Fruit fly (Drosophila melanogaster) whole organism, embryonic: ENCODE measurements around the gene EMC3.

Source experiments
- CG11247 ChIP-seq: fragments of 200-800 bp; sonication (Bioruptor generic); IDR thresholded peaks from 2 replicates; pipeline ENCODE4 v1.3.6; 2022; ENCODE audit warnings: missing biosample characterization, missing genetic modification characterization
- CG11695 ChIP-seq: fragments of 200-800 bp; sonication (Bioruptor generic); IDR thresholded peaks from 3 replicates; pipeline ENCODE4 v1.3.6; 2022; ENCODE audit warnings: missing biosample characterization, missing genetic modification characterization
- CG14014 ChIP-seq: fragments of 200-800 bp; sonication (Bioruptor generic); IDR thresholded peaks from 2 replicates; pipeline ENCODE4 v1.3.6; 2022; ENCODE audit warnings: missing biosample characterization, missing genetic modification characterization
- CG17328 ChIP-seq: fragments of 200-800 bp; sonication (Bioruptor generic); IDR thresholded peaks from 2 replicates; pipeline ENCODE4 v1.3.6; 2022; ENCODE audit warnings: missing biosample characterization, missing genetic modification characterization
- CG17802 ChIP-seq: fragments of 200-800 bp; sonication (Bioruptor generic); optimal IDR thresholded peaks from 2 replicates; lab custom pipeline; 2018; ENCODE audit warnings: missing biosample characterization, mild to moderate bottlenecking, missing genetic modification characterization, moderate library complexity
- CG18011 ChIP-seq: fragments of 200-800 bp; sonication (Bioruptor generic); optimal IDR thresholded peaks from 2 replicates; lab custom pipeline; 2017; ENCODE audit warnings: missing biosample characterization, missing genetic modification characterization, mild to moderate bottlenecking, moderate library complexity, missing genotype
- CG18764 ChIP-seq: fragments of 200-800 bp; sonication (Bioruptor generic); optimal IDR thresholded peaks from 3 replicates; lab custom pipeline; 2016; ENCODE audit warnings: missing biosample characterization, missing genetic modification characterization
- CG2129 ChIP-seq: fragments of 200-800 bp; sonication (Bioruptor generic); IDR thresholded peaks from 2 replicates; pipeline ENCODE4 v1.3.6; 2022; ENCODE audit warnings: missing biosample characterization, missing genetic modification characterization; ENCODE audit not compliant: partially characterized antibody
- CG31388 ChIP-seq: fragments of 200-800 bp; sonication (Bioruptor generic); optimal IDR thresholded peaks from 2 replicates; lab custom pipeline; 2016; ENCODE audit warnings: missing biosample characterization, missing genetic modification characterization
- CG4424 ChIP-seq: fragments of 200-800 bp; sonication (Bioruptor generic); optimal IDR thresholded peaks from 3 replicates; lab custom pipeline; 2016; ENCODE audit warnings: missing biosample characterization, missing genetic modification characterization
- CG5953 ChIP-seq: fragments of 200-800 bp; sonication (Bioruptor generic); IDR thresholded peaks from 2 replicates; pipeline ENCODE4 v1.3.6; 2022; ENCODE audit warnings: missing biosample characterization, missing genetic modification characterization
- CG6175 ChIP-seq: fragments of 200-800 bp; sonication (Bioruptor generic); IDR thresholded peaks from 3 replicates; pipeline ENCODE4 v1.3.6; 2022; ENCODE audit warnings: missing biosample characterization, missing genetic modification characterization
- CG6854 ChIP-seq: fragments of 200-800 bp; sonication (Bioruptor generic); optimal IDR thresholded peaks from 3 replicates; lab custom pipeline; 2017; ENCODE audit warnings: missing biosample characterization, mild to moderate bottlenecking, missing genetic modification characterization
- CG7271 ChIP-seq: fragments of 200-800 bp; sonication (Bioruptor generic); optimal IDR thresholded peaks from 2 replicates; lab custom pipeline; 2018; ENCODE audit warnings: missing biosample characterization, mild to moderate bottlenecking, missing genetic modification characterization, moderate library complexity
- CG7839 ChIP-seq: fragments of 200-800 bp; sonication (Bioruptor generic); optimal IDR thresholded peaks from 3 replicates; lab custom pipeline; 2018; ENCODE audit warnings: missing biosample characterization, mild to moderate bottlenecking, missing genetic modification characterization, moderate library complexity
- Chrac-16 ChIP-seq: fragments of 200-800 bp; sonication (Bioruptor generic); optimal IDR thresholded peaks from 3 replicates; lab custom pipeline; 2016; ENCODE audit warnings: missing biosample characterization, missing genetic modification characterization
- Dad ChIP-seq: fragments of 200-800 bp; sonication (Bioruptor generic); optimal IDR thresholded peaks from 3 replicates; lab custom pipeline; 2016; ENCODE audit warnings: missing biosample characterization, missing genetic modification characterization
- Dfd ChIP-seq, 2 experiments: fragments of >200 bp; optimal IDR thresholded peaks; 2 replicates each; lab custom pipeline; 2017; ENCODE audit warnings: missing biosample characterization in 2 of 2, missing genetic modification characterization in 2 of 2
- Dip2 ChIP-seq: fragments of 200-800 bp; sonication (Bioruptor generic); IDR thresholded peaks from 2 replicates; pipeline ENCODE4 v1.3.6; 2022; ENCODE audit warnings: missing biosample characterization, missing genetic modification characterization
- Dip3 ChIP-seq: fragments of 200-800 bp; sonication (Bioruptor generic); optimal IDR thresholded peaks from 3 replicates; lab custom pipeline; 2016; ENCODE audit warnings: missing biosample characterization, missing genetic modification characterization
- Hmr ChIP-seq: fragments of 200-800 bp; sonication (Bioruptor generic); optimal IDR thresholded peaks from 3 replicates; lab custom pipeline; 2017; ENCODE audit warnings: mild to moderate bottlenecking, missing biosample characterization, missing genetic modification reagents, missing genetic modification characterization
- Hmx ChIP-seq: fragments of 200-800 bp; sonication (Bioruptor generic); optimal IDR thresholded peaks from 2 replicates; lab custom pipeline; 2016; ENCODE audit warnings: missing biosample characterization, missing genetic modification characterization
- Lpt ChIP-seq: fragments of >200 bp; optimal IDR thresholded peaks from 2 replicates; lab custom pipeline; 2018; ENCODE audit warnings: missing biosample characterization, missing genetic modification characterization
- MTF-1 ChIP-seq: fragments of 200-800 bp; sonication (Bioruptor generic); optimal IDR thresholded peaks from 2 replicates; lab custom pipeline; 2018; ENCODE audit warnings: missing biosample characterization, mild to moderate bottlenecking, missing genetic modification characterization, borderline replicate concordance
- Oli ChIP-seq: fragments of 200-800 bp; sonication (Bioruptor generic); optimal IDR thresholded peaks from 2 replicates; lab custom pipeline; 2018; ENCODE audit warnings: missing biosample characterization, mild to moderate bottlenecking, missing genetic modification characterization, moderate library complexity
- Six4 ChIP-seq: fragments of 200-800 bp; sonication (Bioruptor generic); optimal IDR thresholded peaks from 2 replicates; lab custom pipeline; 2016; ENCODE audit warnings: missing biosample characterization, missing genetic modification characterization
- Spps ChIP-seq: fragments of 200-800 bp; sonication (Bioruptor generic); optimal IDR thresholded peaks from 2 replicates; lab custom pipeline; 2018; ENCODE audit warnings: missing biosample characterization, mild to moderate bottlenecking, missing genetic modification characterization
- Stat92E ChIP-seq, 3 experiments: fragments of >200 bp in 2 of 3; fragments of 200-800 bp in 1 of 3; sonication (Bioruptor generic) in 1 of 3; optimal IDR thresholded peaks; 2 replicates each; lab custom pipeline; 2017 to 2019; ENCODE audit warnings: missing biosample characterization in 3 of 3, missing genetic modification characterization in 3 of 3, mild to moderate bottlenecking in 1 of 3, moderate library complexity in 1 of 3
- Usf ChIP-seq: fragments of 200-800 bp; sonication (Bioruptor generic); optimal IDR thresholded peaks from 2 replicates; lab custom pipeline; 2017; ENCODE audit warnings: missing genotype, missing biosample characterization, missing genetic modification characterization
- abd-A ChIP-seq: fragments of 200-800 bp; sonication (Bioruptor generic); optimal IDR thresholded peaks from 3 replicates; lab custom pipeline; 2019; ENCODE audit warnings: missing biosample characterization, mild to moderate bottlenecking, missing genetic modification characterization, moderate library complexity
- amos ChIP-seq: fragments of 200-800 bp; sonication (Bioruptor generic); IDR thresholded peaks from 2 replicates; pipeline ENCODE4 v1.3.6; 2022; ENCODE audit warnings: missing biosample characterization, missing genetic modification characterization; ENCODE audit not compliant: partially characterized antibody
- ase ChIP-seq: fragments of 200-800 bp; sonication (Bioruptor generic); IDR thresholded peaks from 3 replicates; pipeline ENCODE4 v1.3.6; 2022; ENCODE audit warnings: missing biosample characterization, missing genetic modification characterization
- caup ChIP-seq: fragments of 200-800 bp; sonication (Bioruptor generic); optimal IDR thresholded peaks from 3 replicates; lab custom pipeline; 2017; ENCODE audit warnings: missing biosample characterization, mild to moderate bottlenecking, missing genetic modification characterization, moderate library complexity; ENCODE audit not compliant: severe bottlenecking
- chm ChIP-seq: fragments of 200-800 bp; sonication (Bioruptor generic); IDR thresholded peaks from 2 replicates; pipeline ENCODE4 v1.3.6; 2022; ENCODE audit warnings: missing biosample characterization, missing genetic modification characterization
- dmrt99B ChIP-seq: fragments of 200-800 bp; sonication (Bioruptor generic); optimal IDR thresholded peaks from 2 replicates; lab custom pipeline; 2018; ENCODE audit warnings: missing biosample characterization, mild to moderate bottlenecking, missing genetic modification characterization, moderate library complexity
- fd64A ChIP-seq: fragments of 200-800 bp; sonication (Bioruptor generic); optimal IDR thresholded peaks from 3 replicates; lab custom pipeline; 2018; ENCODE audit warnings: missing biosample characterization, mild to moderate bottlenecking, missing genetic modification characterization
- ftz-f1 ChIP-seq: fragments of 200-800 bp; sonication (Bioruptor generic); optimal IDR thresholded peaks from 2 replicates; lab custom pipeline; 2016; ENCODE audit warnings: missing biosample characterization, missing genetic modification characterization
- gce ChIP-seq: fragments of 200-800 bp; sonication (Bioruptor generic); IDR thresholded peaks from 3 replicates; pipeline ENCODE4 v1.3.6; 2022; ENCODE audit warnings: missing biosample characterization, missing genetic modification characterization
- inv ChIP-seq: fragments of 200-800 bp; sonication (Bioruptor generic); IDR thresholded peaks from 2 replicates; pipeline ENCODE4 v1.3.6; 2022; ENCODE audit warnings: missing biosample characterization, missing genetic modification characterization; ENCODE audit not compliant: partially characterized antibody
- kay ChIP-seq: fragments of 200-800 bp; sonication (Bioruptor generic); optimal IDR thresholded peaks from 2 replicates; lab custom pipeline; 2016; ENCODE audit warnings: missing biosample characterization, missing genetic modification characterization
- lov ChIP-seq, 2 experiments: fragments of 200-800 bp in 1 of 2; fragments of >200 bp in 1 of 2; sonication (Bioruptor generic) in 1 of 2; IDR thresholded peaks in 1 of 2; optimal IDR thresholded peaks in 1 of 2; 2 replicates in 1 of 2; 3 replicates in 1 of 2; pipeline versions ENCODE4 v1.3.6 to Lab custom; 2017 to 2022; ENCODE audit warnings: missing biosample characterization in 1 of 2, missing genetic modification characterization in 1 of 2
- pb ChIP-seq: fragments of 200-800 bp; sonication (Bioruptor generic); optimal IDR thresholded peaks from 3 replicates; lab custom pipeline; 2016; ENCODE audit warnings: missing biosample characterization, missing genetic modification characterization
- pnt ChIP-seq: fragments of 200-800 bp; sonication (Bioruptor generic); optimal IDR thresholded peaks from 3 replicates; lab custom pipeline; 2016; ENCODE audit warnings: missing biosample characterization, missing genetic modification characterization
- prd ChIP-seq, 3 experiments: fragments of >200 bp in 2 of 3; fragments of 200-800 bp in 1 of 3; sonication (Bioruptor generic) in 1 of 3; optimal IDR thresholded peaks in 2 of 3; IDR thresholded peaks in 1 of 3; 2 replicates in 2 of 3; 3 replicates in 1 of 3; pipeline versions ENCODE4 v1.3.6 to Lab custom; 2017 to 2022; ENCODE audit warnings: missing biosample characterization in 1 of 3, missing genetic modification characterization in 1 of 3
- pzg ChIP-seq: fragments of 200-800 bp; sonication (Bioruptor generic); optimal IDR thresholded peaks from 3 replicates; lab custom pipeline; 2018; ENCODE audit warnings: missing biosample characterization, mild to moderate bottlenecking, missing genetic modification characterization, moderate library complexity
- repo ChIP-seq: fragments of 200-800 bp; sonication (Bioruptor generic); optimal IDR thresholded peaks from 2 replicates; lab custom pipeline; 2016; ENCODE audit warnings: missing biosample characterization, missing genetic modification characterization
- ro ChIP-seq: fragments of 200-800 bp; sonication (Bioruptor generic); IDR thresholded peaks from 2 replicates; pipeline ENCODE4 v1.3.6; 2022; ENCODE audit warnings: missing biosample characterization, missing genetic modification characterization
- stwl ChIP-seq: fragments of 200-800 bp; sonication (Bioruptor generic); optimal IDR thresholded peaks from 3 replicates; lab custom pipeline; 2018; ENCODE audit warnings: missing biosample characterization, mild to moderate bottlenecking, missing genetic modification characterization, moderate library complexity
- vnd ChIP-seq: fragments of 200-800 bp; sonication (Bioruptor generic); IDR thresholded peaks from 3 replicates; pipeline ENCODE4 v1.3.6; 2022; ENCODE audit warnings: missing biosample characterization, missing genetic modification characterization; ENCODE audit not compliant: partially characterized antibody

EMC3 gene

DNA sequence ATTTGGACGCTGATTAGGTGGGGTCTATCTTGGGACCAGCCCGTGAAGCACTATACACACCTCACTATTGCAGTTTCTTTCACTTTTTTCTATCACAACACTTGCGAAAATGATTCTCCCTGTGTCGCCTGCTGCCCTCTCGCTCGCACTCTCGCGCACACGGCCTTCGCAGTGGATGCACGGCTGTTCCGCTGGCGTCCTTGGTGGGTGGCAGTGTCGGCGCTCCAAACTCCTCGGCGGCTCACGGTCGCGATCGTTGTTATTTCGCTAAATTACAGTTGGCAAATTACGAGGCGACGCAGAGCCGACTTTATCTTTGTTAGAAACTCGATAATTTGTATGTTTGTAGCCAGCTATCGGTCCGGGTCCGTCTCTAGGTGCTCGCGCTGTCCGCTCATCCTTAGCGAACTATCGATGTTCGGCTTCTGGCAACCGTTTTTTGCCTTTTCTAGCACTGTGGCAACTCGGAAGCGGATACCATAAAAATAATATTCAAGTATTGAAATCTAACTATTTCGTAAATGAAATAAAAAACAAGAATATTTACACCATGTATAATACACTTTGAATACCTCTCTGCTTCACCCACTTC, 35.5 kb upstream of the EMC3 start, which contains the start of gene Ubc2 (continued):
- TF ChIP-seq Stat92E (GFP tag; optimal IDR thresholded peaks at IDR 0.05; lab: Kevin White, UChicago), result no peak
- TF ChIP-seq stwl (tag; lab: Kevin White, UChicago), result peak; percentile 95
- no peak for TF ChIP-seq Hmr (GFP tag; lab: Kevin White, UChicago)
- TF ChIP-seq pzg, result peak; percentile 86
- TF ChIP-seq CG18011 (GFP tag; lab: Kevin White, UChicago), result no peak
- TF ChIP-seq CG6175 (GFP tag; lab: Robert Waterston, UW), result no peak
- no peak for TF ChIP-seq CG11247
- no peak for TF ChIP-seq CG18764 (GFP tag; lab: Kevin White, UChicago)
- TF ChIP-seq CG14014 (GFP tag; lab: Robert Waterston, UW), result no peak
- no peak for TF ChIP-seq CG5953
- TF ChIP-seq CG17328 (GFP tag; lab: Robert Waterston, UW), result no peak
- no peak for TF ChIP-seq dmrt99B (tag; lab: Kevin White, UChicago)
- peak; percentile 29 for TF ChIP-seq Dad (GFP tag; lab: Kevin White, UChicago)
- TF ChIP-seq vnd, result peak; percentile 70
- no peak for TF ChIP-seq ase
- TF ChIP-seq Chrac-16 (GFP tag; lab: Kevin White, UChicago), result no peak
- peak; percentile 15 for TF ChIP-seq Dip3 (GFP tag; lab: Kevin White, UChicago)
- no peak for TF ChIP-seq CG11695
- no peak for TF ChIP-seq Dip2 (GFP tag; lab: Robert Waterston, UW)
- TF ChIP-seq chm (GFP tag; lab: Robert Waterston, UW), result no peak
- no peak for TF ChIP-seq Dfd (GFP tag; optimal IDR thresholded peaks at IDR 0.05; lab: Kevin White, UChicago)
- no peak for TF ChIP-seq pb (GFP tag; lab: Kevin White, UChicago)
- no peak for TF ChIP-seq CG7839 (tag; lab: Kevin White, UChicago)
- no peak for TF ChIP-seq Spps (tag; lab: Kevin White, UChicago)
- TF ChIP-seq Oli (tag; lab: Kevin White, UChicago), result no peak
- TF ChIP-seq fd64A, result no peak
- no peak for TF ChIP-seq CG4424 (GFP tag; lab: Kevin White, UChicago)
- TF ChIP-seq CG6854 (GFP tag; lab: Kevin White, UChicago), result no peak
- TF ChIP-seq CG17802 (tag; lab: Kevin White, UChicago), result no peak
- no peak for TF ChIP-seq prd (optimal IDR thresholded peaks at IDR 0.05; lab: Kevin White, UChicago)
- peak; percentile 33; the same call in 2 of the 3 replicates for TF ChIP-seq prd (GFP tag; IDR thresholded peaks at IDR 0.05; lab: Robert Waterston, UW)
- TF ChIP-seq amos, result peak; percentile 87
- TF ChIP-seq Six4 (GFP tag; lab: Kevin White, UChicago), result no peak
- TF ChIP-seq CG2129 (GFP tag; lab: Robert Waterston, UW), result peak; percentile 34; the same call in 1 of the 2 replicates
- TF ChIP-seq ro (GFP tag; lab: Robert Waterston, UW), result no peak
- no peak for TF ChIP-seq Usf (GFP tag; lab: Kevin White, UChicago)
- TF ChIP-seq kay (GFP tag; lab: Kevin White, UChicago), result no peak
- TF ChIP-seq CG7271, result no peak
- TF ChIP-seq Lpt (GFP tag; lab: Kevin White, UChicago), result no peak
- no peak for TF ChIP-seq MTF-1 (GFP tag; lab: Kevin White, UChicago)
- no peak for TF ChIP-seq CG31388 (GFP tag; lab: Kevin White, UChicago)
- TF ChIP-seq abd-A, result no peak
- peak; percentile 80 for TF ChIP-seq ftz-f1 (GFP tag; lab: Kevin White, UChicago)
- no peak for TF ChIP-seq caup
- no peak for TF ChIP-seq lov (optimal IDR thresholded peaks at IDR 0.05; lab: Kevin White, UChicago)
- no peak for TF ChIP-seq lov (GFP tag; IDR thresholded peaks at IDR 0.05; lab: Robert Waterston, UW)
- no peak for TF ChIP-seq pnt (GFP tag; lab: Kevin White, UChicago)
- TF ChIP-seq Hmx (GFP tag; lab: Kevin White, UChicago), result no peak
- TF ChIP-seq gce, result no peak
- peak; percentile 65; the same call in 1 of the 2 replicates for TF ChIP-seq inv
- no peak for TF ChIP-seq repo
